Worm (Caenorhabditis elegans) whole organism, midembryonic: ENCODE data around the gene F42G4.5.
"Not testable (repeated sequence)": the region's sequence is repeated elsewhere in the genome, so short reads cannot be mapped to it uniquely, and the experiment has no call there.

ENCODE experiments used
- T22C8.4 ChIP-seq: fragments of 200-800 bp; sonication (Bioruptor generic); IDR thresholded peaks from 2 replicates; pipeline ENCODE4 v1.3.6; 2022; ENCODE audit warnings: missing genetic modification characterization, missing compliant biosample characterization
- cog-1 ChIP-seq: sonication (generic microtip); optimal IDR thresholded peaks from 2 replicates; lab custom pipeline; 2016; ENCODE audit warnings: missing genetic modification characterization, missing compliant biosample characterization
- flt-1 ChIP-seq: fragments of 200-800 bp; sonication (Bioruptor generic); IDR thresholded peaks from 2 replicates; pipeline ENCODE4 v1.3.6; 2022; ENCODE audit warnings: missing genetic modification characterization, missing compliant biosample characterization
- klf-2 ChIP-seq: fragments of 200-800 bp; sonication (Bioruptor generic); conservative IDR thresholded peaks from 2 replicates; pipeline ENCODE4 v1.3.6; 2022; ENCODE audit warnings: missing genetic modification reagents, missing genetic modification characterization, missing compliant biosample characterization
- med-1 ChIP-seq: sonication (generic microtip); optimal IDR thresholded peaks from 2 replicates; lab custom pipeline; 2017; ENCODE audit warnings: missing genetic modification characterization, mild to moderate bottlenecking, missing compliant biosample characterization, antibody characterized with exemption, missing genetic modification reagents; ENCODE audit not compliant: insufficient read depth
- ref-1 ChIP-seq: fragments of 200-800 bp; sonication (Bioruptor generic); conservative IDR thresholded peaks from 2 replicates; pipeline ENCODE4 v1.3.6; 2022; ENCODE audit warnings: missing genetic modification reagents, missing genetic modification characterization, missing compliant biosample characterization
- tab-1 ChIP-seq: fragments of 200-800 bp; sonication (Bioruptor generic); IDR thresholded peaks from 2 replicates; pipeline ENCODE4 v1.3.6; 2022; ENCODE audit warnings: missing genetic modification characterization, missing compliant biosample characterization
- ztf-23 ChIP-seq: fragments of 200-800 bp; sonication (Bioruptor generic); IDR thresholded peaks from 2 replicates; pipeline ENCODE4 v1.3.6; 2022; ENCODE audit warnings: missing genetic modification reagents, missing genetic modification characterization, missing compliant biosample characterization
- ztf-29 ChIP-seq: fragments of 200-800 bp; sonication (Bioruptor generic); IDR thresholded peaks from 2 replicates; pipeline ENCODE4 v1.3.6; 2022; ENCODE audit warnings: missing genetic modification reagents, missing genetic modification characterization, missing compliant biosample characterization

Gene F42G4.5

ce11 chrII:13073102-13073501 is at the start of gene F42G4.5:
Gene F42G4.5 (plus strand): TSS chrII:13073480.
- no peak for TF ChIP-seq tab-1 (GFP tag; lab: Robert Waterston, UW)
- TF ChIP-seq T22C8.4: no peak
- no peak for TF ChIP-seq flt-1 (GFP tag; lab: Robert Waterston, UW)
- no peak for TF ChIP-seq ref-1 (GFP tag; lab: Robert Waterston, UW)
- no peak for TF ChIP-seq ztf-29
- TF ChIP-seq ztf-23 (GFP tag; lab: Robert Waterston, UW): no peak
- no peak for TF ChIP-seq cog-1 (tag; lab: Kevin White, UChicago)
- no peak for TF ChIP-seq med-1 (GFP tag; lab: Kevin White, UChicago)
- no peak for TF ChIP-seq klf-2 (GFP tag; lab: Robert Waterston, UW)

ce11 chrII:13023518-13023917 is 49.8 kb upstream of the F42G4.5 start:
- TF ChIP-seq ref-1 (GFP tag; lab: Robert Waterston, UW): no peak
- TF ChIP-seq ztf-23 (GFP tag; lab: Robert Waterston, UW): no peak
- no peak for TF ChIP-seq med-1 (GFP tag; lab: Kevin White, UChicago)

- TF ChIP-seq med-1 (GFP tag; lab: Kevin White, UChicago) (no peak), flt-1 (GFP tag; lab: Robert Waterston, UW) (no peak), ztf-29 (no peak), ztf-23 (GFP tag; lab: Robert Waterston, UW) (no peak), ref-1 (GFP tag; lab: Robert Waterston, UW) (no peak), cog-1 (tag; lab: Kevin White, UChicago) (no peak)
Observed at ce11 chrII:13025794-13026412, 47.4 kb upstream of the F42G4.5 start, which contains the start of gene max-2. Gene max-2 (minus strand): TSS chrII:13025844.

DNA sequence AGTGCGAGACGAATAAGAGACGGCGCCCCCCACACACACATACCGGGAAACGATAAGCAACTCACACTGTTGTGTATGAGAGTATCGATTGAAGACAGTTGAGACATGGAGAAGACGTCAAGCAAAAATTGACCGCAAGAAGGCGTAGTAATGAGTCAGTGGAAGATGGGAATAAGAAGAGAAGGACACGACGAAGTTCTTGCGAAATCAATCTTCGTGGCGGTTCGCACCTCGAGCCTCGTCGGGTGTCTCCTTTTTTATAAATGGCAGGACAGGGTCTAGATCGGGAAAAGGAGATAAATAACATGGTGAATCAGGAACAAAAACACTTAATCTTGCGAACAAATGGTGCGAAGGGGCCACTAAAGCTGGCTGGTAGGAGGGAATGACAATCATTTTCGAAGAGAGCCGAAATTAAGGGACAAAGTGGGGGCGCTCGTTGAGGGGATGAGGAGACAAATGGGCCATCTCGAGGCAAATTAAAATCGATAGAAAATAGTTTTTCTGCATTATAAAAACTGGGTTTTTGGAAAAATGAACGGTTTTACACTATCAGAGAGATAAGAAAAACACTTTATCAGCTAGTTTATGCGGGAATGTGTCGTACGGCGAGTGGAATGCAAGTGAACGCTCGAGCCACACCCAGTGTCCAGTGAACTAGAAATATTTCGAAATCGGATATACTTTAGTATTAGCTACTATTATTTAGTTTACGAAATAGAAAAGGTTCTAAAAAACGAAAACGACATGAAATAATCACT is 43.8 kb upstream of the F42G4.5 start:
- no peak for TF ChIP-seq med-1 (GFP tag; lab: Kevin White, UChicago)
- TF ChIP-seq klf-2 (GFP tag; lab: Robert Waterston, UW): no peak
- TF ChIP-seq T22C8.4: no peak
- no peak for TF ChIP-seq ztf-29
- no peak for TF ChIP-seq ref-1 (GFP tag; lab: Robert Waterston, UW)
- no peak for TF ChIP-seq cog-1 (tag; lab: Kevin White, UChicago)
- TF ChIP-seq tab-1 (GFP tag; lab: Robert Waterston, UW): no peak
- no peak for TF ChIP-seq flt-1 (GFP tag; lab: Robert Waterston, UW)
- no peak for TF ChIP-seq ztf-23 (GFP tag; lab: Robert Waterston, UW)

DNA sequence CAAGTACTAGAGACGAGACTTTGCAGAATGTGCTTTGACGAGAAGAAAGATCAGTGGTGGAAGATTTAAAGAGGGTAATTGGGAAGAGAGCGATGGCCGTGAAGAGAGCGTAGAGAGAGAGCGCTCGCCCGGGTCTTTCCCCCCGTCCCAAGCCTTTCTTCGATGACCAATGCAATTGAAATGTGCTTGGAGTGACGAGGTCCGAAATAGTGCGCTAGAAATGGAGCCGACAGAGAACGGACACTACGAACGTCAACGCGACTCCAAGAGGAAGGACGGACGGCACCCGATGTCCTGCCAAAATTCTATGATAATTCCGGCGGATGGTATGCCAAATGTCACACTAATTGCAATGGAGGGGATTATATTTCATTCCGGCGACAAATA is 43.2 kb upstream of the F42G4.5 start:
- no peak for TF ChIP-seq med-1 (GFP tag; lab: Kevin White, UChicago)
- TF ChIP-seq cog-1 (tag; lab: Kevin White, UChicago): no peak
- no peak for TF ChIP-seq ref-1 (GFP tag; lab: Robert Waterston, UW)
- no peak for TF ChIP-seq ztf-23 (GFP tag; lab: Robert Waterston, UW)
- TF ChIP-seq flt-1 (GFP tag; lab: Robert Waterston, UW): no peak
- no peak; the same call in 1 of the 2 replicates for TF ChIP-seq tab-1 (GFP tag; lab: Robert Waterston, UW)
- no peak for TF ChIP-seq T22C8.4
- TF ChIP-seq klf-2 (GFP tag; lab: Robert Waterston, UW): no peak
- no peak for TF ChIP-seq ztf-29

DNA sequence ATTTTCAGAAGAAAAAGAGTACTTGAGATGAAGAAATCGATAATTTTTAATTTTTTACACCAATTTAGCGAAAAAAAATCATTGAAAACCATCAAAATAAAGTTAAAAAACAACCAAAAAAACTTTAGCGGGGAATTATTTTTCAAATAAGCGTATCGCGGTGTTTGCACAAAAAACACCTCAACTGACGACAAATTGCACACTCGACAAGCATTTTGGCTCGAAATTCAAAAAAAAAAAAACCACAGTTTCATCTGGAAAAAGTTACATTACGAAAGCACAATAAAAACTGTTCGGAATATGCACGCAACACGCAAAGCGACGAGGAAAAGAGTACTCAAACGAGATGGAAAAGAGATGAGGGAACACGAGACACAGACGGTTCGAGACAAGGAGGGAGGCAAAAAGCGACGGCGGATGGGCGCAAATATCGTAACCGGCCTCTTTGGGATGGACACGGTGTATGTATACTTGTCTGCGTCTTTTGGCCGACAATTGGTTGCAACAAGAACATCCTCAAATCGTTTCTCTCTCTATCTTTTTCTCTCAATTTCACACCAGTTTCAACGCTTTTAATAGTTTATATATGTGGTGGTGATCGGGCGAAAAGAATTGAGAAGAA is 42.6 kb upstream of the F42G4.5 start:
- TF ChIP-seq klf-2 (GFP tag; lab: Robert Waterston, UW): no peak
- TF ChIP-seq cog-1 (tag; lab: Kevin White, UChicago): peak; percentile 35

ce11 chrII:13031649-13032191 is 41.6 kb upstream of the F42G4.5 start, which contains the start of gene F18A11.2:
Gene F18A11.2 (plus strand): TSS chrII:13031699.
- TF ChIP-seq cog-1 (tag; lab: Kevin White, UChicago); tab-1 (GFP tag; lab: Robert Waterston, UW); T22C8.4: not testable (repeated sequence)

DNA sequence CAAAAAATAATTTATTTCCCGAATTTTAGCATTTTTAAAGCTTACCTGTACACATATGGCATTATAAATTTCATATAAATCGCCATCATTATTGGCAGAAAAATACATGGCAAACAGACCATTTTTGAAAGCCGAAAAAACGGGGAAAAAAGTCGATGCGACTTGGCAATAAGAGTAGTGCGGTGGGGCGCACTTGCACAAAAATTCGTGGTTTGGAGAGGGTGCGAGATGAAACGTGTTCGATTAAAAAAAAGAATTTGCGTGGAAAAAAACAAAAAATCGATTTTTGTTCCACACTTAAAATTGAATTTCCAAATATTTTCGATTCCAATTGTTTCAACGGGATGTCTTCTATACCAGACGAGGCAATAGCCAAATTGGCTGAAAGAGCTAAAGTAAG is 36.6 kb upstream of the F42G4.5 start, which contains the start of gene F18A11.3:
F18A11.3 (minus strand) TSS at position 125 of the 400 bp plus-strand sequence.
- TF ChIP-seq tab-1 (GFP tag; lab: Robert Waterston, UW) (no peak), ztf-29 (0 out of 2 replicates have a peak, but pooled peaks have one; percentile 48)

- TF ChIP-seq flt-1, ztf-23, ref-1 (GFP tag; lab: Robert Waterston, UW): not testable (repeated sequence)
Observed at ce11 chrII:13043433-13044054, 29.7 kb upstream of the F42G4.5 start, which contains the start of gene puf-6. Gene puf-6 (minus strand): TSS chrII:13043445.
